Worm (Caenorhabditis elegans) whole organism, early embryonic: ENCODE data around the gene T15H9.4.

Experiments used
- B0310.2 ChIP-seq: sonication (generic microtip); optimal IDR thresholded peaks from 2 replicates; lab custom pipeline; 2016; ENCODE audit warnings: mild to moderate bottlenecking, missing genetic modification characterization, missing compliant biosample characterization
- F13C5.2 ChIP-seq: sonication (generic microtip); optimal IDR thresholded peaks from 2 replicates; lab custom pipeline; 2017; ENCODE audit warnings: mild to moderate bottlenecking, missing genetic modification characterization, inconsistent platforms, missing compliant biosample characterization
- aly-1 ChIP-seq: sonication (generic microtip); optimal IDR thresholded peaks from 2 replicates; lab custom pipeline; 2016; ENCODE audit warnings: missing genetic modification characterization, missing compliant biosample characterization
- ama-1 ChIP-seq: fragments of 150-350 bp; optimal IDR thresholded peaks from 2 replicates; lab custom pipeline; 2014
- ceh-13 ChIP-seq: fragments of 200-800 bp; sonication (Bioruptor generic); optimal IDR thresholded peaks from 2 replicates; lab custom pipeline; 2018; ENCODE audit warnings: mild to moderate bottlenecking, missing genetic modification characterization, missing compliant biosample characterization
- ceh-36 ChIP-seq: sonication (generic microtip); optimal IDR thresholded peaks from 2 replicates; lab custom pipeline; 2016; ENCODE audit warnings: missing genetic modification characterization, inconsistent platforms, missing compliant biosample characterization
- ets-7 ChIP-seq: sonication (generic microtip); optimal IDR thresholded peaks from 2 replicates; lab custom pipeline; 2016; ENCODE audit warnings: missing genotype, missing genetic modification characterization, missing compliant biosample characterization
- flt-1 ChIP-seq: fragments of 200-800 bp; sonication (Bioruptor generic); IDR thresholded peaks from 2 replicates; pipeline ENCODE4 v1.3.6; 2022; ENCODE audit warnings: missing genetic modification characterization, missing compliant biosample characterization
- hmg-4 ChIP-seq: fragments of 200-800 bp; sonication (Bioruptor generic); optimal IDR thresholded peaks from 2 replicates; lab custom pipeline; 2018; ENCODE audit warnings: mild to moderate bottlenecking, missing genetic modification characterization, missing compliant biosample characterization
- scrt-1 ChIP-seq: fragments of 200-800 bp; sonication (Bioruptor generic); IDR thresholded peaks from 2 replicates; pipeline ENCODE4 v1.3.6; 2022; ENCODE audit warnings: missing genetic modification characterization, missing compliant biosample characterization
- sea-1 ChIP-seq: fragments of 200-800 bp; sonication (Bioruptor generic); conservative IDR thresholded peaks from 2 replicates; pipeline ENCODE4 v1.3.6; 2022; ENCODE audit warnings: missing genetic modification characterization, missing compliant biosample characterization
- tbx-37 ChIP-seq: fragments of 200-800 bp; sonication (Bioruptor generic); conservative IDR thresholded peaks from 2 replicates; pipeline ENCODE4 v1.3.6; 2022; ENCODE audit warnings: missing genetic modification reagents, missing genetic modification characterization, missing compliant biosample characterization

DNA sequence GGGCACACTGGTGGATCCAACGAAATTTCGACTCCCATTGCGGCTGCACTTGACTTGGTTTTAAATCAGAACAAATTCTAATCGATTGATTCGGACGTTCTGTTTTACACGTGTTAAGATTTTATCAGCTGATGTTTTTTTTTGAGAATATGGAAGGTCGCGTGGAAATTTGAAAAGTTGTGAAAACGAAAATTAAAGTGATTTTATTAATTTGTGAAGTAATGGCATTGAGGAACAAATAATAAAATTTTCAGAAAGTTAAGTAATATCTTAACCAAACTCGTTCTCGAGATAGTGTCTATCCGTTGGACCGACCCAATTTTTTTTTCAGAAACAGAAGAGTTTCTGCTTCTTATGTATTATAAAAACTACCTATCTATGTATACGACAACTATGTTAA, 40.0 kb downstream of the T15H9.4 start, which contains the start of gene ZK1307.4:
- no peak for TF ChIP-seq ama-1 (lab: Kevin White, UChicago)
- no peak for TF ChIP-seq ceh-13
- no peak for TF ChIP-seq sea-1 (GFP tag; lab: Robert Waterston, UW)
- TF ChIP-seq flt-1 (GFP tag; lab: Robert Waterston, UW): no peak
- no peak for TF ChIP-seq aly-1 (tag; lab: Kevin White, UChicago)
- no peak for TF ChIP-seq ets-7 (tag; lab: Kevin White, UChicago)
- TF ChIP-seq B0310.2 (tag; lab: Kevin White, UChicago): no peak
- TF ChIP-seq hmg-4 (GFP tag; lab: Kevin White, UChicago): no peak
- no peak for TF ChIP-seq F13C5.2 (tag; lab: Kevin White, UChicago)
- no peak for TF ChIP-seq tbx-37 (GFP tag; lab: Robert Waterston, UW)
- TF ChIP-seq ceh-36 (tag; lab: Kevin White, UChicago): no peak
- no peak for TF ChIP-seq scrt-1 (GFP tag; lab: Robert Waterston, UW)
